Worm (Caenorhabditis elegans): ENCODE data around the gene cut-1.

ce11 chrII:11286445-11286844 lies 17.5 kb downstream of the cut-1 start:
- TF ChIP-seq nhr-28 (tag; optimal IDR thresholded peaks at IDR 0.05) (no peak), unc-98 (GFP tag; IDR thresholded peaks at IDR 0.05) (no peak), zag-1 (tag; optimal IDR thresholded peaks at IDR 0.05) (no peak)
